Worm (Caenorhabditis elegans): ENCODE measurements around the gene elt-6.

- no peak for TF ChIP-seq W03F9.2 (tag; optimal IDR thresholded peaks at IDR 0.05)
- no peak for TF ChIP-seq him-1 (tag; optimal IDR thresholded peaks at IDR 0.05)
Observed at ce11 chrIV:1892638-1893037, 25.1 kb upstream of the elt-6 start.

Data from whole organism, L4/young adult.